Fruit fly (Drosophila melanogaster) Kc167 (cell line): ENCODE data around the gene Sgs7.

Source experiments
- Myc ChIP-seq: fragments of >200 bp; optimal IDR thresholded peaks from 2 replicates; lab custom pipeline; 2017; ENCODE audit warnings: missing external identifiers
- Sin3A ChIP-seq: fragments of >200 bp; optimal IDR thresholded peaks from 2 replicates; lab custom pipeline; 2018; ENCODE audit warnings: missing external identifiers
- h ChIP-seq: fragments of >200 bp; optimal IDR thresholded peaks from 3 replicates; lab custom pipeline; 2018; ENCODE audit warnings: missing external identifiers
- insv ChIP-seq: fragments of >200 bp; optimal IDR thresholded peaks from 3 replicates; lab custom pipeline; 2018; ENCODE audit warnings: missing external identifiers
- psq ChIP-seq: fragments of >200 bp; optimal IDR thresholded peaks from 2 replicates; lab custom pipeline; 2017; ENCODE audit warnings: missing external identifiers
- ttk ChIP-seq: sonication (Bioruptor generic); optimal IDR thresholded peaks from 2 replicates; lab custom pipeline; 2017; ENCODE audit warnings: missing external identifiers

Sgs7 gene

dm6 chr3L:11547302-11547994, 37.8 kb downstream of the Sgs7 start:
- TF ChIP-seq Sin3A (lab: Kevin White, UChicago) (no peak), Myc (lab: Kevin White, UChicago) (no peak), psq (lab: Kevin White, UChicago) (no peak), insv (no peak), ttk (lab: Kevin White, UChicago) (no peak), h (lab: Kevin White, UChicago) (no peak)

dm6 chr3L:11548009-11548408, 38.3 kb downstream of the Sgs7 start:
- TF ChIP-seq ttk (lab: Kevin White, UChicago) = no peak
- no peak for TF ChIP-seq Sin3A (lab: Kevin White, UChicago)
- TF ChIP-seq insv = no peak
- TF ChIP-seq psq (lab: Kevin White, UChicago) = no peak
- no peak for TF ChIP-seq h (lab: Kevin White, UChicago)
- no peak for TF ChIP-seq Myc (lab: Kevin White, UChicago)

DNA sequence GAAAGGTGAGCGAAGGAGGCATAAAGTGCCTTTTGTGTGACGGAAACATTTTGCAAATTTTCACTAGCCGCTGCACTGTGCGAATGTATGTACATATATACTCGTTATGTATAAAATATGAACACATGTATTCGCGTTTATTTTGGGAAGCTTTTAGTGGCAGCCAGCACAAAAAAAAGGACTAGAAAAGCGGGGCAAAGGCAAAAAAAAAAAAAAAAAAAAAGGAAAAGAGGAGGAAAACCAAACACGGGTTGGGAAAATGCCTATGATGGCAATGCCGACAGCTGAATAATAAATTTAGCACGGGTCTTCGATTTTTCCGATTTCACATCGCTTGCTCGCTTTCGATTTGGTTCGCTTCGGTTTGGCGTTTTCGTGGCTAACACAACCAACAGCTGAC, 39.8 kb downstream of the Sgs7 start:
- TF ChIP-seq ttk (lab: Kevin White, UChicago) (no peak), insv (no peak), psq (lab: Kevin White, UChicago) (no peak), h (lab: Kevin White, UChicago) (no peak), Sin3A (lab: Kevin White, UChicago) (no peak), Myc (lab: Kevin White, UChicago) (no peak)

DNA sequence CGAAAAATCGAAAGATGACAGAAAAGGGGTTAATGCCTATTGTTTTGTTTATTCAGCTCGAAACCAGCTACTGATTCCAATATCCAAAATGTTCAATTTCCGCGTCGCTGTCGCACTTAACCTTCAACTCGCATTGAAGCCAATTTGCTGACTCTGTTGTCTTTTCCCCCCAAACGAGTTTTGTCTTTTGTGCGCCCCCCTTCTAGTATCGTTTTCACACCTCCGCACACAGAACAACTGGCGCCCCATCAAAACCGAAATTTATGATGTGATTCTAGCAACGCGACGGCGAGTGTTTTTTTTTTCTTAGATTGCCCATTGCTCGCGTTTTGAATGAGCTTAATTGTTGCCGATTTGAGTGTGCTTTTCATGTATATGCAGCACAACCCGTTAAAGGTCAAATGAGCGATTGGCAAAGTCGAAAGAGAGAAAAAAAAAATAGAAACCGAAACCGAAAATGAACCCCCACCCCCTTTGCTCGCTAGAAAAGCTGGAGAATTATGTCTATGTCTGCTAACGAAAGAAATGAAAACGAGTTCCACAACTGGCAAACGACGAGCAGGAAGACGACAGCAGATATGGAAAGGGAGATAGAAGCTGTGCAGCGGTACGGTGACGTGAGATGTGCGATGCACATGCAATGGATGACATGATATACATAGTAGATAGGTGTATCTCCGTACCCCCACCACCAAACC, 40.8 kb downstream of the Sgs7 start:
- TF ChIP-seq psq (lab: Kevin White, UChicago) (no peak), insv (no peak), Myc (lab: Kevin White, UChicago) (no peak), h (lab: Kevin White, UChicago) (no peak), ttk (lab: Kevin White, UChicago) (no peak), Sin3A (lab: Kevin White, UChicago) (no peak)

- no peak for TF ChIP-seq Myc (lab: Kevin White, UChicago)
- no peak for TF ChIP-seq ttk (lab: Kevin White, UChicago)
- TF ChIP-seq Sin3A (lab: Kevin White, UChicago) = no peak
- no peak for TF ChIP-seq insv
- no peak for TF ChIP-seq h (lab: Kevin White, UChicago)
- TF ChIP-seq psq (lab: Kevin White, UChicago) = no peak
Measured at dm6 chr3L:11551949-11552348, 42.3 kb downstream of the Sgs7 start.

DNA sequence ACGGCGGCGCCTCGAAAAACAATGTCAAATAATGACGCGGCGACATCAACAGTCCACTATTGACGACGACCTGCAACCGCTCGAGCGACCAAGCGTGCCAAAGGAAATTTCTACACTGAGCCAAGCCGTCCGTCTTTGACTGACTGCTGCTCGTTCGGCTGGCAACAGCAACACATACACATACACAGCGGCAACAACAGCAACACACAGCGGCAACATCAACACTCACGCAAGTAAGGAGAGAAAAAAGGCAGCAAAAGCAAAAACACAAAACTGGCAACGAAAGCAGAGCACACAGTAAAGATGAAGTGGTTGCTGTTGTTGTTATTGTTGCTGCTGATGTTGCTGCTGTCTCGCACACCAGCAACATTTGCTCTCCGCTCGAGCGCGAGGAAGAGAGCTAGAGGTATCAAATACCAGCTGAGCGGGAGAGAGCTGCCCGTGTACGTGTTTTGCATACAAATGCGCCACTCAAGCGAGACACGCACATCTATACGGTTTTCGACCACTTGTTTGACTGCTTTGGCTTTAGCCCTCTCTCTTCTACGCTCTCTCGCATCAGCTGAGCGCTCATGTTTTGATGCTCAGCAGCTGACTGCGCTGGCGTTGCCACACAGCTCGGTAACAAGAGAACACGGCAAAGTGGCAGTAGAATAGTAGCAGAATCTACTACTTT, 43.5 kb downstream of the Sgs7 start:
- TF ChIP-seq h (lab: Kevin White, UChicago) = no peak
- TF ChIP-seq Myc (lab: Kevin White, UChicago) = no peak
- TF ChIP-seq psq (lab: Kevin White, UChicago) = no peak
- TF ChIP-seq insv = no peak
- no peak for TF ChIP-seq ttk (lab: Kevin White, UChicago)
- TF ChIP-seq Sin3A (lab: Kevin White, UChicago) = no peak

dm6 chr3L:11553672-11554068, 44.0 kb downstream of the Sgs7 start:
- TF ChIP-seq Sin3A (lab: Kevin White, UChicago) (no peak), ttk (lab: Kevin White, UChicago) (no peak), Myc (lab: Kevin White, UChicago) (no peak), psq (lab: Kevin White, UChicago) (no peak), h (lab: Kevin White, UChicago) (no peak), insv (no peak)

DNA sequence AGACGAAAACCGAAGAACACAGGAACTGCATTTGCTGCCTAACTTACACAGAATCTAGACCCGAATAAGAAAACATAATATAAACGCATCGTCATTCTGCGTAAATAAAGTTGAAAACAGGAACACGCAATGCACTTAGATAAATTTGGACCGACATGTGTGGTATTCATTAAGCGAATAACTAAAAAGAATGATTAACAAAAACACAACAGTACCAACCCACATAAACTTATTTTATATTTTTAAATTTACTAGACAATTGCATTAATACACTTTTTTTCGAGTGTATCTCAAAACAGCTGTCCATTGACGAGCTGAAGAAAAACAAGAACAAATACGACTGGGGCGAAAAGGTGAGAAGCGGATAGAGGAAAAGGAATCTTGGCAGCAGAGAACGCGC, 44.7 kb downstream of the Sgs7 start:
- TF ChIP-seq Myc (lab: Kevin White, UChicago) (no peak), psq (lab: Kevin White, UChicago) (no peak), ttk (lab: Kevin White, UChicago) (no peak)

- TF ChIP-seq psq (lab: Kevin White, UChicago) (no peak), ttk (lab: Kevin White, UChicago) (no peak), h (lab: Kevin White, UChicago) (no peak), Sin3A (lab: Kevin White, UChicago) (no peak), insv (no peak), Myc (lab: Kevin White, UChicago) (no peak)
Measured at dm6 chr3L:11554796-11555195, 45.1 kb downstream of the Sgs7 start.

DNA sequence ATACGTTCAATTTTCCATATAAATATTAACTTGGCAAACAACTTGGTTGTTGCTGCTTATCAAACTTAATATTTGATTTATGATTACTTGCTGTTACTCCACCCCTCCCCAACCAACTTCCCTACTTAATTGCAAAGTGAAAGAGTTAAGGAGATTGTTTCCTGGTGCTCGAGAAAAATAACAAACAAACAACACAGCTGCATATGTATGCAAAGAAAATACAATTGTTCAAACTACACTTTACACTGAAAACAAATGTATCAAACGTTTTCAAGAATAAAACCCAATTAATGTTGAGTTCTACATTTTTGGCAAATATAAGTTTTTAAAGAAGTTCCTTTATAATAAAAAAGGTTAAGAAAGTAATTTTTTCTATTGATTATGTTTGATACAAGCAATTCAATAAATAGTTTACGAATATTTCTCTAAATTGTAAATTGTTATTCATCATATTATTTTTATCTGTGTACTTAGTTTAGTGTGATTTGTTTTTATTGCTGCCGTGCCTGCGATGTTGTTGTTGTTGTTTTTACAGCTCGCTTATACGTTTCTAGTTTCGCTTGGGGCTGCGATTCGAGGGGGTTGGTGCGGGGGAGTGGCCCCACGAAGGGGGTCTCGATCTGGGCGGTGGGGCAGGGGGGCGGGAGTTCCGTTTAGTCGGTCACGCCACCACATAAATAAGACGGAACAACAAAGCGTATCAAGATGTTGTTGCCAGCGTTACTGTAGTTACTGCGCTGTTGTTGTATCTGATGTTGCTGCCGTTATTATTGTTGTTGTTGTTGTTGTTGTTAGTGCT, 46.2 kb downstream of the Sgs7 start:
- TF ChIP-seq psq (lab: Kevin White, UChicago) (no peak), Sin3A (lab: Kevin White, UChicago) (no peak), ttk (lab: Kevin White, UChicago) (no peak), insv (no peak), Myc (lab: Kevin White, UChicago) (no peak), h (lab: Kevin White, UChicago) (no peak)

- TF ChIP-seq h (lab: Kevin White, UChicago) = no peak
- no peak for TF ChIP-seq ttk (lab: Kevin White, UChicago)
- no peak for TF ChIP-seq insv
- TF ChIP-seq psq (lab: Kevin White, UChicago) = no peak
- no peak for TF ChIP-seq Myc (lab: Kevin White, UChicago)
- no peak for TF ChIP-seq Sin3A (lab: Kevin White, UChicago)
Measured at dm6 chr3L:11556637-11557036, 47.0 kb downstream of the Sgs7 start.
